Worm (Caenorhabditis elegans): ENCODE results near the gene F46G11.4.
A peak's percentile ranks its signal among the peaks of the same experiment; 100 is the strongest.

ce11 chrX:5829175-5829574 is 30.6 kb upstream of the F46G11.4 start, which contains the start of gene acp-5:
- TF ChIP-seq nhr-237 (tag; optimal IDR thresholded peaks at IDR 0.05) = no peak
- TF ChIP-seq daf-12 (tag; optimal IDR thresholded peaks at IDR 0.05) = no peak
- TF ChIP-seq nhr-6 (tag; optimal IDR thresholded peaks at IDR 0.05) = no peak
- TF ChIP-seq lir-3 (tag; optimal IDR thresholded peaks at IDR 0.05) = no peak
- TF ChIP-seq fos-1 (tag; optimal IDR thresholded peaks at IDR 0.05) = no peak
- no peak for TF ChIP-seq unc-39 (tag; optimal IDR thresholded peaks at IDR 0.05)
- TF ChIP-seq pha-4 (GFP tag; IDR thresholded peaks at IDR 0.05) = no peak
- TF ChIP-seq pha-4 (tag; optimal IDR thresholded peaks at IDR 0.05) = no peak
- TF ChIP-seq attf-4 (tag; optimal IDR thresholded peaks at IDR 0.05) = no peak
- no peak for TF ChIP-seq dmd-8 (GFP tag; IDR thresholded peaks at IDR 0.05)
- no peak for TF ChIP-seq daf-8 (GFP tag; IDR thresholded peaks at IDR 0.05)
- TF ChIP-seq nhr-77 (tag; optimal IDR thresholded peaks at IDR 0.05) = peak; percentile 26
- no peak for TF ChIP-seq zag-1 (tag; optimal IDR thresholded peaks at IDR 0.05)
- TF ChIP-seq nhr-111 (GFP tag; optimal IDR thresholded peaks at IDR 0.05) = no peak
- no peak for TF ChIP-seq ztf-11 (tag; optimal IDR thresholded peaks at IDR 0.05)

All from whole organism, L4 larva.